Fruit fly (Drosophila melanogaster): ENCODE data around the gene CG4116.
A peak's percentile ranks its signal among the peaks of the same experiment; 100 is the strongest.

dm6 chrX:3025510-3026216 is 41.7 kb downstream of the CG4116 start:
- TF ChIP-seq Dek (tag; optimal IDR thresholded peaks at IDR 0.05): peak; percentile 29
- no peak for TF ChIP-seq CG34422 (GFP tag; IDR thresholded peaks at IDR 0.05)
- peak; percentile 74 for TF ChIP-seq Ada2b (GFP tag; IDR thresholded peaks at IDR 0.05)
- 0 out of 2 replicates have a peak, but pooled peaks have one; percentile 48 for TF ChIP-seq Awh (GFP tag; IDR thresholded peaks at IDR 0.05)
- TF ChIP-seq dmrt99B (tag; optimal IDR thresholded peaks at IDR 0.05): peak; percentile 65
- peak; percentile 44 for TF ChIP-seq twi (tag; optimal IDR thresholded peaks at IDR 0.05)
- TF ChIP-seq insv (GFP tag; optimal IDR thresholded peaks at IDR 0.05): no peak
- TF ChIP-seq CG1832 (GFP tag; optimal IDR thresholded peaks at IDR 0.05): peak; percentile 3
- peak; percentile 71 for TF ChIP-seq CG30403 (GFP tag; optimal IDR thresholded peaks at IDR 0.05)
- TF ChIP-seq ewg (GFP tag; optimal IDR thresholded peaks at IDR 0.05): peak; percentile 32
- peak; percentile 13 for TF ChIP-seq CG6654 (GFP tag; optimal IDR thresholded peaks at IDR 0.05)
- no peak for TF ChIP-seq CG7987 (GFP tag; optimal IDR thresholded peaks at IDR 0.05)
